Worm (Caenorhabditis elegans) whole organism, young adult: ENCODE measurements around the gene R10E9.2.
"Not testable (repeated sequence)": the region's sequence is repeated elsewhere in the genome, so short reads cannot be mapped to it uniquely, and the experiment has no call there.

Source experiments
- F57A8.1 ChIP-seq: fragments of 200-800 bp; sonication (Bioruptor generic); optimal IDR thresholded peaks from 2 replicates; lab custom pipeline; 2018; ENCODE audit warnings: mild to moderate bottlenecking, missing genetic modification characterization, moderate library complexity, missing compliant biosample characterization
- ccch-3 ChIP-seq: fragments of 200-800 bp; sonication (Bioruptor generic); optimal IDR thresholded peaks from 2 replicates; lab custom pipeline; 2018; ENCODE audit warnings: mild to moderate bottlenecking, missing genetic modification characterization, missing compliant biosample characterization
- cebp-1 ChIP-seq, 2 experiments: fragments of 200-800 bp in 1 of 2; sonication (Bioruptor generic) in 1 of 2; sonication (generic microtip) in 1 of 2; IDR thresholded peaks in 1 of 2; optimal IDR thresholded peaks in 1 of 2; 2 replicates each; pipeline versions ENCODE4 v1.3.6 to Lab custom; 2017 to 2022; ENCODE audit warnings: missing compliant biosample characterization in 2 of 2, missing genetic modification characterization in 2 of 2, mild to moderate bottlenecking in 1 of 2, missing genetic modification reagents in 1 of 2, moderate library complexity in 1 of 2
- die-1 ChIP-seq: sonication (generic microtip); optimal IDR thresholded peaks from 2 replicates; lab custom pipeline; 2016; ENCODE audit warnings: missing genotype, mild to moderate bottlenecking, missing genetic modification characterization, missing compliant biosample characterization
- dpl-1 ChIP-seq: fragments of 150-350 bp; optimal IDR thresholded peaks from 2 replicates; lab custom pipeline; 2014; ENCODE audit warnings: missing biosample characterization, missing genetic modification reagents, missing genetic modification characterization
- hlh-26 ChIP-seq: fragments of 200-800 bp; sonication (Bioruptor generic); conservative IDR thresholded peaks from 2 replicates; pipeline ENCODE4 v1.3.6; 2022; ENCODE audit warnings: missing genetic modification reagents, missing genetic modification characterization, missing compliant biosample characterization
- lag-1 ChIP-seq: fragments of 200-800 bp; sonication (Bioruptor generic); IDR thresholded peaks from 2 replicates; pipeline ENCODE4 v1.3.6; 2022; ENCODE audit warnings: missing genetic modification reagents, missing genetic modification characterization, missing compliant biosample characterization
- let-526 ChIP-seq: fragments of 200-800 bp; sonication (Bioruptor generic); IDR thresholded peaks from 2 replicates; pipeline ENCODE4 v1.3.6; 2022; ENCODE audit warnings: missing genetic modification reagents, missing genetic modification characterization, missing compliant biosample characterization
- lin-54 ChIP-seq: fragments of 200-800 bp; sonication (Bioruptor generic); optimal IDR thresholded peaks from 2 replicates; lab custom pipeline; 2018; ENCODE audit warnings: mild to moderate bottlenecking, missing genetic modification characterization, missing compliant biosample characterization
- mxl-1 ChIP-seq: sonication (generic microtip); optimal IDR thresholded peaks from 2 replicates; lab custom pipeline; 2016; ENCODE audit warnings: missing genetic modification characterization, missing compliant biosample characterization
- nhr-27 ChIP-seq: fragments of 200-800 bp; sonication (Bioruptor generic); optimal IDR thresholded peaks from 2 replicates; lab custom pipeline; 2018; ENCODE audit warnings: mild to moderate bottlenecking, missing genetic modification characterization, moderate library complexity, missing compliant biosample characterization
- sdz-38 ChIP-seq: sonication (generic microtip); optimal IDR thresholded peaks from 2 replicates; lab custom pipeline; 2016; ENCODE audit warnings: missing genotype, missing genetic modification characterization, missing compliant biosample characterization
- sptf-2 ChIP-seq: fragments of 200-800 bp; sonication (Bioruptor generic); optimal IDR thresholded peaks from 2 replicates; lab custom pipeline; 2018; ENCODE audit warnings: mild to moderate bottlenecking, missing genetic modification characterization, missing compliant biosample characterization

DNA sequence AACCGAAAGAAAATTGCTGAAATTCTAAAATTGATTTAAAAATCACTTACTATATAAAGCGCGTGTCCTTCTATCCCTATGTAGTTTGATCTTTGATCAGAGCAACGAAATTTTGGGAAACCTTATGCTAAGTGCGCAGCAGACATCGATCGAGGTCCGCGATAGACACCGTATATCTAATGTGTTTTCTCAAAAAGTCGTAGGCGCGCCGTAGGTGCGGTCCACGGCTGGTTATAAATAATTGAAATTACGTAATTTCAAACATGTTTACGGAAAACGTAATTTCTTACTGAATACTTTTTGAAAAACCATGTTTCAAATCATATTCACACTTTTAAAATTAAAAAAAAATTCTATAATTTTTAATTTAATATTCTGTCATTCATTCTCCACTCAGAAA, 37.3 kb upstream of the R10E9.2 start:
- not testable (repeated sequence) for TF ChIP-seq ccch-3; cebp-1 (GFP tag; IDR thresholded peaks at IDR 0.05; lab: Robert Waterston, UW); cebp-1 (tag; optimal IDR thresholded peaks at IDR 0.05; lab: Kevin White, UChicago); sptf-2 (GFP tag; lab: Kevin White, UChicago); mxl-1 (tag; lab: Kevin White, UChicago); sdz-38 (tag; lab: Kevin White, UChicago); nhr-27; let-526 (GFP tag; lab: Robert Waterston, UW); dpl-1 (GFP tag; lab: Kevin White, UChicago); die-1 (tag; lab: Kevin White, UChicago); lin-54 (GFP tag; lab: Kevin White, UChicago); hlh-26; F57A8.1 (GFP tag; lab: Kevin White, UChicago); lag-1 (GFP tag; lab: Robert Waterston, UW)
